Worm (Caenorhabditis elegans): Measurements from ENCODE around the gene lact-9.

Gene lact-9

ce11 chrIV:13795249-13795909 lies 9.9 kb upstream of the lact-9 start:
- no peak for TF ChIP-seq ama-1 (optimal IDR thresholded peaks at IDR 0.05)
- TF ChIP-seq ceh-6 (GFP tag; optimal IDR thresholded peaks at IDR 0.05): no peak
- TF ChIP-seq sdc-2 (tag; optimal IDR thresholded peaks at IDR 0.05): no peak
- TF ChIP-seq hlh-6 (tag; optimal IDR thresholded peaks at IDR 0.05): no peak
- TF ChIP-seq pag-3 (tag; optimal IDR thresholded peaks at IDR 0.05; ENCODE audit: borderline replicate concordance): no peak
- TF ChIP-seq ceh-45 (GFP tag; IDR thresholded peaks at IDR 0.05): no peak
- no peak for TF ChIP-seq madf-2 (tag; optimal IDR thresholded peaks at IDR 0.05)
- TF ChIP-seq hlh-13 (GFP tag; optimal IDR thresholded peaks at IDR 0.05): no peak
- TF ChIP-seq pros-1 (tag; optimal IDR thresholded peaks at IDR 0.05): no peak
- no peak for TF ChIP-seq syd-9 (tag; optimal IDR thresholded peaks at IDR 0.05)
- no peak for TF ChIP-seq sox-2 (GFP tag; IDR thresholded peaks at IDR 0.05)
- no peak for TF ChIP-seq ceh-18 (tag; optimal IDR thresholded peaks at IDR 0.05)
- no peak for TF ChIP-seq pax-1 (tag; optimal IDR thresholded peaks at IDR 0.05)
- TF ChIP-seq che-1 (tag; optimal IDR thresholded peaks at IDR 0.05): no peak
- no peak for TF ChIP-seq nfya-1 (tag; optimal IDR thresholded peaks at IDR 0.05)
- TF ChIP-seq lim-6 (tag; optimal IDR thresholded peaks at IDR 0.05): no peak
- no peak for TF ChIP-seq hlh-30 (tag; optimal IDR thresholded peaks at IDR 0.05; ENCODE audit: insufficient read depth)

ce11 chrIV:13788652-13789051 lies 3.2 kb upstream of the lact-9 start, which contains the start of the genes sas-6 and Y45F10D.7:
Gene sas-6, minus strand, starts transcription at chrIV:13788731.
Gene Y45F10D.7, plus strand, starts transcription at chrIV:13788907.
- peak; percentile 28 for TF ChIP-seq tbx-2 (tag; optimal IDR thresholded peaks at IDR 0.05)
- peak; percentile 15 for TF ChIP-seq C08G9.2 (tag; optimal IDR thresholded peaks at IDR 0.05)
- peak; percentile 23 for TF ChIP-seq dve-1 (tag; optimal IDR thresholded peaks at IDR 0.05)
- peak; percentile 32 for TF ChIP-seq npax-4 (tag; optimal IDR thresholded peaks at IDR 0.05)
- peak; percentile 32 for TF ChIP-seq unc-86 (tag; optimal IDR thresholded peaks at IDR 0.05)
- TF ChIP-seq ref-2 (tag; optimal IDR thresholded peaks at IDR 0.05): peak; percentile 73
- peak; percentile 40 for TF ChIP-seq ceh-31 (tag; optimal IDR thresholded peaks at IDR 0.05)
- no peak for TF ChIP-seq pros-1 (tag; optimal IDR thresholded peaks at IDR 0.05)
- no peak for TF ChIP-seq ceh-19 (GFP tag; optimal IDR thresholded peaks at IDR 0.05)
- peak; percentile 55 for TF ChIP-seq elt-2 (tag; optimal IDR thresholded peaks at IDR 0.05)
- TF ChIP-seq ceh-34 (tag; optimal IDR thresholded peaks at IDR 0.05): peak; percentile 37
- peak; percentile 80 for TF ChIP-seq nfya-1 (tag; optimal IDR thresholded peaks at IDR 0.05)
- TF ChIP-seq ceh-18 (tag; optimal IDR thresholded peaks at IDR 0.05): peak; percentile 13
- TF ChIP-seq unc-42 (tag; optimal IDR thresholded peaks at IDR 0.05): peak; percentile 61
- no peak for TF ChIP-seq unc-55 (GFP tag; optimal IDR thresholded peaks at IDR 0.05)
- no peak for TF ChIP-seq nhr-11 (tag; optimal IDR thresholded peaks at IDR 0.05)

- peak; percentile 42 for TF ChIP-seq ceh-48 (tag; optimal IDR thresholded peaks at IDR 0.05)
- TF ChIP-seq ahr-1 (tag; optimal IDR thresholded peaks at IDR 0.05): no peak
Observed at ce11 chrIV:13786690-13787089, 1.2 kb upstream of the lact-9 start, which contains the start of gene icap-1. Gene icap-1, minus strand, starts transcription at chrIV:13786961.

- TF ChIP-seq fkh-6 (tag; optimal IDR thresholded peaks at IDR 0.05) (no peak), pros-1 (tag; optimal IDR thresholded peaks at IDR 0.05) (no peak), zip-5 (tag; optimal IDR thresholded peaks at IDR 0.05) (no peak), pat-9 (tag; optimal IDR thresholded peaks at IDR 0.05) (no peak), pag-3 (tag; optimal IDR thresholded peaks at IDR 0.05; ENCODE audit: borderline replicate concordance) (no peak), hlh-8 (tag; optimal IDR thresholded peaks at IDR 0.05) (no peak), unc-55 (GFP tag; optimal IDR thresholded peaks at IDR 0.05) (no peak), ceh-14 (tag; optimal IDR thresholded peaks at IDR 0.05) (no peak), C38D4.7 (GFP tag; optimal IDR thresholded peaks at IDR 0.05) (no peak), ceh-19 (GFP tag; optimal IDR thresholded peaks at IDR 0.05) (no peak), ceh-31 (tag; optimal IDR thresholded peaks at IDR 0.05) (no peak), nhr-232 (tag; optimal IDR thresholded peaks at IDR 0.05) (no peak)
Observed at ce11 chrIV:13784774-13785173, 671 bp downstream of the lact-9 start.

All from whole organism, late embryonic.